Worm (Caenorhabditis elegans) whole organism, late embryonic: ENCODE data around the gene rabs-5.

Source experiments
- C38D4.7 ChIP-seq: fragments of 200-800 bp; sonication (Bioruptor generic); optimal IDR thresholded peaks from 2 replicates; lab custom pipeline; 2018; ENCODE audit warnings: mild to moderate bottlenecking, missing genetic modification characterization, moderate library complexity, missing compliant biosample characterization
- F13H6.1 ChIP-seq: sonication (generic microtip); optimal IDR thresholded peaks from 2 replicates; lab custom pipeline; 2016; ENCODE audit warnings: missing genetic modification characterization, missing compliant biosample characterization
- K09A11.1 ChIP-seq: sonication (generic microtip); optimal IDR thresholded peaks from 2 replicates; lab custom pipeline; 2017; ENCODE audit warnings: antibody characterized with exemption, mild to moderate bottlenecking, missing genetic modification characterization, missing compliant biosample characterization; ENCODE audit not compliant: insufficient read depth
- T23F11.4 ChIP-seq: fragments of 200-800 bp; sonication (Bioruptor generic); optimal IDR thresholded peaks from 2 replicates; lab custom pipeline; 2018; ENCODE audit warnings: mild to moderate bottlenecking, missing genetic modification characterization, missing compliant biosample characterization
- ama-1 ChIP-seq: fragments of 150-350 bp; optimal IDR thresholded peaks from 2 replicates; lab custom pipeline; 2014
- ceh-2 ChIP-seq: sonication (generic microtip); optimal IDR thresholded peaks from 2 replicates; lab custom pipeline; 2016; ENCODE audit warnings: missing genotype, missing genetic modification characterization, missing compliant biosample characterization
- ceh-24 ChIP-seq: sonication (generic microtip); optimal IDR thresholded peaks from 2 replicates; lab custom pipeline; 2016; ENCODE audit warnings: mild to moderate bottlenecking, missing genetic modification characterization, missing compliant biosample characterization
- ceh-31 ChIP-seq: sonication (generic microtip); optimal IDR thresholded peaks from 2 replicates; lab custom pipeline; 2016; ENCODE audit warnings: missing genetic modification characterization, missing compliant biosample characterization
- ceh-6 ChIP-seq: fragments of 200-800 bp; sonication (Bioruptor generic); optimal IDR thresholded peaks from 2 replicates; lab custom pipeline; 2018; ENCODE audit warnings: mild to moderate bottlenecking, missing genetic modification characterization, missing compliant biosample characterization
- che-1 ChIP-seq: sonication (generic microtip); optimal IDR thresholded peaks from 2 replicates; lab custom pipeline; 2016; ENCODE audit warnings: mild to moderate bottlenecking, missing genetic modification characterization, missing compliant biosample characterization
- dve-1 ChIP-seq: sonication (generic microtip); optimal IDR thresholded peaks from 2 replicates; lab custom pipeline; 2017; ENCODE audit warnings: antibody characterized with exemption, mild to moderate bottlenecking, missing genetic modification characterization, missing compliant biosample characterization
- elt-4 ChIP-seq: sonication (generic microtip); optimal IDR thresholded peaks from 2 replicates; lab custom pipeline; 2016; ENCODE audit warnings: missing genetic modification characterization, missing compliant biosample characterization
- eyg-1 ChIP-seq: sonication (generic microtip); optimal IDR thresholded peaks from 2 replicates; lab custom pipeline; 2016; ENCODE audit warnings: missing genotype, missing genetic modification characterization, missing compliant biosample characterization
- fkh-10 ChIP-seq: fragments of 150-350 bp; optimal IDR thresholded peaks from 2 replicates; lab custom pipeline; 2014; ENCODE audit warnings: missing biosample characterization, missing genetic modification reagents, missing genetic modification characterization
- gmeb-2 ChIP-seq: sonication (generic microtip); optimal IDR thresholded peaks from 2 replicates; lab custom pipeline; 2016; ENCODE audit warnings: missing genetic modification characterization, inconsistent platforms, missing compliant biosample characterization
- hlh-13 ChIP-seq: fragments of 200-800 bp; sonication (Bioruptor generic); optimal IDR thresholded peaks from 2 replicates; lab custom pipeline; 2018; ENCODE audit warnings: mild to moderate bottlenecking, missing genetic modification characterization, missing compliant biosample characterization
- hlh-6 ChIP-seq: sonication (generic microtip); optimal IDR thresholded peaks from 2 replicates; lab custom pipeline; 2016; ENCODE audit warnings: missing genotype, missing genetic modification characterization, missing compliant biosample characterization
- hlh-8 ChIP-seq: sonication (generic microtip); optimal IDR thresholded peaks from 2 replicates; lab custom pipeline; 2016; ENCODE audit warnings: missing genotype, missing genetic modification characterization, missing compliant biosample characterization
- lim-6 ChIP-seq: sonication (generic microtip); optimal IDR thresholded peaks from 2 replicates; lab custom pipeline; 2016; ENCODE audit warnings: missing genetic modification characterization, missing compliant biosample characterization
- nhr-11 ChIP-seq: fragments of 150-350 bp; optimal IDR thresholded peaks from 2 replicates; lab custom pipeline; 2014; ENCODE audit warnings: missing biosample characterization, missing genetic modification characterization
- nhr-232 ChIP-seq: sonication (generic microtip); optimal IDR thresholded peaks from 2 replicates; lab custom pipeline; 2016; ENCODE audit warnings: missing genetic modification characterization, missing compliant biosample characterization
- npax-4 ChIP-seq: sonication (generic microtip); optimal IDR thresholded peaks from 2 replicates; lab custom pipeline; 2016; ENCODE audit warnings: missing genetic modification characterization, missing compliant biosample characterization
- odd-2 ChIP-seq: sonication (generic microtip); optimal IDR thresholded peaks from 2 replicates; lab custom pipeline; 2017; ENCODE audit warnings: antibody characterized with exemption, mild to moderate bottlenecking, missing genetic modification characterization, missing compliant biosample characterization
- pag-3 ChIP-seq: sonication (generic microtip); optimal IDR thresholded peaks from 2 replicates; lab custom pipeline; 2016; ENCODE audit warnings: missing compliant biosample characterization, missing genetic modification characterization, borderline replicate concordance
- pat-9 ChIP-seq: fragments of 200-800 bp; sonication (Bioruptor generic); optimal IDR thresholded peaks from 2 replicates; lab custom pipeline; 2018; ENCODE audit warnings: mild to moderate bottlenecking, missing genetic modification characterization, moderate library complexity, missing compliant biosample characterization
- pha-2 ChIP-seq: sonication (generic microtip); optimal IDR thresholded peaks from 2 replicates; lab custom pipeline; 2017; ENCODE audit warnings: mild to moderate bottlenecking, missing genetic modification characterization, missing compliant biosample characterization
- pqm-1 ChIP-seq: sonication (generic microtip); optimal IDR thresholded peaks from 2 replicates; lab custom pipeline; 2016; ENCODE audit warnings: missing genetic modification characterization, missing compliant biosample characterization
- sdc-2 ChIP-seq: sonication (generic microtip); optimal IDR thresholded peaks from 2 replicates; lab custom pipeline; 2016; ENCODE audit warnings: missing genotype, missing genetic modification characterization, missing compliant biosample characterization
- sox-2 ChIP-seq: fragments of 200-800 bp; sonication (Bioruptor generic); IDR thresholded peaks from 2 replicates; pipeline ENCODE4 v1.3.6; 2022; ENCODE audit warnings: missing genetic modification reagents, missing genetic modification characterization, missing compliant biosample characterization
- unc-42 ChIP-seq: sonication (generic microtip); optimal IDR thresholded peaks from 2 replicates; lab custom pipeline; 2016; ENCODE audit warnings: missing genotype, missing genetic modification characterization, missing compliant biosample characterization
- unc-55 ChIP-seq: sonication (generic microtip); optimal IDR thresholded peaks from 2 replicates; lab custom pipeline; 2017; ENCODE audit warnings: missing biosample characterization, missing genetic modification reagents, missing genetic modification characterization
- unc-86 ChIP-seq: sonication (generic microtip); optimal IDR thresholded peaks from 2 replicates; lab custom pipeline; 2016; ENCODE audit warnings: missing genetic modification characterization, missing compliant biosample characterization

The rabs-5 gene

DNA sequence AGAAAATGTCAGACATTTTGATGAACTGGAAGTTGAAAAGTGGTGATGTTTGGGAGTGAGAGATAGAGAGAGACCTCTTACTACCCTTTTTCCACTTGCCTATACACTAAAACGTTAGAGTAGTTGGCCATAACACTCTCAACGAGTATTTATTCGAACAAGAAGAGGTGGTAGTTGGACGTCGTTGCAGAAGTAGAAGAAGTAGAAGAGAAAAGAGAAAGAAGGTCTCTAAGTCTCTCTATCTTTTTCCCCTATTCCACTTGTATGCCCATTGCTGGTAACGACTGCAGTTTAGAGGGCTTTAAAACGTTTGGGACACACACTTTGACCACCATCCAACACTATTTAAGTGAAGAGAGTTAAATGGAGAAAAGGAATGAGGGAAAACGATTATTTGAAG lies 15.9 kb downstream of the rabs-5 start:
- TF ChIP-seq unc-42 (tag; lab: Kevin White, UChicago) (no peak), gmeb-2 (tag; lab: Kevin White, UChicago) (no peak), pqm-1 (tag; lab: Kevin White, UChicago) (no peak), F13H6.1 (tag; lab: Kevin White, UChicago) (no peak), npax-4 (no peak), ceh-24 (tag; lab: Kevin White, UChicago) (no peak), pag-3 (no peak), ceh-2 (tag; lab: Kevin White, UChicago) (no peak), hlh-8 (tag; lab: Kevin White, UChicago) (no peak), nhr-232 (tag; lab: Kevin White, UChicago) (no peak)

DNA sequence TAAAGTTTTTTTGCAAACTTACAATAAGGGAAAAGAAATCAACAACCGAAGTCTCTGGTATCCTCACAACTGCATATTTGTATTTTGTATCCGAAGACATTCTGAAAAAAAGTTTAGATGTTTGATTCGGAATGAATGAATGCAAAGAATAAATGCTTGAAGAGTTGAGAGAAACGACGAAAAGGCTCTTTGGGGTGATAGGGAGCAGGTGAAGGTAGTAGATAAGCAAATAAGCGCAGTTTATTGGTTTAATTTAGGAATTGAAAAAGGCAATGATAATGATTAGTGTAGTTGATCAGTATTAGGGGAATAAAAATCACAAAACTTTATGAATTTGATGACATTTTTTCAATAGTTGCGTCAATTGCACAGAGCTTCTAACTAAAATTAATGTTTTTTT lies 20.9 kb downstream of the rabs-5 start, which contains the start of gene nsy-7:
TSS of gene nsy-7 (minus strand) at position 101 of the 400 bp plus-strand sequence.
- TF ChIP-seq F13H6.1 (tag; lab: Kevin White, UChicago), result no peak
- no peak for TF ChIP-seq pag-3
- no peak for TF ChIP-seq unc-55
- no peak for TF ChIP-seq pat-9 (tag; lab: Kevin White, UChicago)
- no peak for TF ChIP-seq hlh-6 (tag; lab: Kevin White, UChicago)
- TF ChIP-seq lim-6 (tag; lab: Kevin White, UChicago), result no peak
- TF ChIP-seq C38D4.7 (GFP tag; lab: Kevin White, UChicago), result no peak
- no peak for TF ChIP-seq npax-4
- TF ChIP-seq, all 69 proteins: peak for 0

DNA sequence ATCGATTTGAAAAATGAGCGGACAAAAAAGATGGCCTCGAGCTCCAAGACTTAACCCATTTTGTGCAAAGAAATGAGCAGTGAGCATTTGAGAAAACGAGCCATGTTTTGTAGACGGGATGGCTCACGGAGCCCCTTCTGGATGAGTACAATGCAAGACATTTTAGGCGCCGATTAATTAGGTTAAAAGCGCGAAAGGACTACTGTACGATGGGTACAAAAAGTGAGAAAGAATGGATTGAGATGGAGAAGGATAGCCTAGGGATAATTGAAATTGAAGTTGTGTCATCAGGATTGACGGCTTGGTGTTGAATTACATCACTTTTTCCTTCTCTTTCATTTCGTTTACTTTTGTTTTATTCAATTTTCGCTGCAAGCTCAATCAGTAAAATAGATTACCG lies 26.6 kb downstream of the rabs-5 start:
- no peak for TF ChIP-seq nhr-11
- TF ChIP-seq elt-4 (tag; lab: Kevin White, UChicago), result no peak
- TF ChIP-seq unc-42 (tag; lab: Kevin White, UChicago), result peak; percentile 62
- TF ChIP-seq fkh-10 (GFP tag; lab: Kevin White, UChicago), result no peak
- TF ChIP-seq hlh-13, result no peak
- no peak for TF ChIP-seq hlh-6 (tag; lab: Kevin White, UChicago)

DNA sequence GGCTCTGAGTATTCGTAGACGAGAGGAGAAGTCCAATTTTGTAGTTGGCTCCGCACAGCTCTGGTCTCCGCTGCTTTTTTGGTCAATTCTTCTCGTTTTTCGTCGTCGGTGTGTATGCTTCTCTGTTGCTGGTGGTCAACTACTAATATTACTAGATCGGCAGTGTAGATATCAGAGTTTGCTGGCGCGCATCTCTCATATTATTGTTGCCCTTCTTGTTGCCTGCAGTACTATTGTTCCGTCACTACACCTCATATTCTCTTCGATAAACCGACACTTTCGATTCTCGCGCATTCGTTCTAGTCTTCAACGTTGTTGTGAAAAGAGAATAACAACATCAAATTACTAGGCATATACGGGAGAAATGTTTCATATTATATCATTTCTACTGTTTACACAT lies 27.2 kb downstream of the rabs-5 start:
- TF ChIP-seq elt-4 (tag; lab: Kevin White, UChicago) (peak; percentile 13), hlh-6 (tag; lab: Kevin White, UChicago) (no peak)

DNA sequence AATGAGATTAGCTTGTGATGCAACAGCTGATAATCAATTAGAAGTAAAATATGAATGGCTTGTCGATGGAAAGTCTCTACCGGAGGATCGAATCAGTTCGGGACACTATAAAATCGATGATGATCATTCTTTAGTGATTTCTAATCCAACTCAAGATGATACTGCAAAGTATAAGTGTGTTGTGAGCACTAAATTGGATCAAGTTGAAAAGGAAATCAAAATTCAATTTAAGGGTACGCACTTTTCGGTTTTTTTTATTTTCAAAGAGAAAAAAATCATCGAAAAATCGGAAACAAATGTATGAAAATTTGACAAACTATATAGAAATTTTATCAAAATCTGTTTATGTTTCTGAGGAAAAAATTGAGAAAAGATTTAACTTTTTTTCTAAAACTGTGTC lies 30.9 kb downstream of the rabs-5 start:
- TF ChIP-seq eyg-1 (tag; lab: Kevin White, UChicago) (no peak), unc-86 (tag; lab: Kevin White, UChicago) (no peak), dve-1 (tag; lab: Kevin White, UChicago) (no peak), pat-9 (tag; lab: Kevin White, UChicago) (no peak), che-1 (tag; lab: Kevin White, UChicago) (no peak), F13H6.1 (tag; lab: Kevin White, UChicago) (no peak), sdc-2 (no peak), hlh-13 (no peak)

DNA sequence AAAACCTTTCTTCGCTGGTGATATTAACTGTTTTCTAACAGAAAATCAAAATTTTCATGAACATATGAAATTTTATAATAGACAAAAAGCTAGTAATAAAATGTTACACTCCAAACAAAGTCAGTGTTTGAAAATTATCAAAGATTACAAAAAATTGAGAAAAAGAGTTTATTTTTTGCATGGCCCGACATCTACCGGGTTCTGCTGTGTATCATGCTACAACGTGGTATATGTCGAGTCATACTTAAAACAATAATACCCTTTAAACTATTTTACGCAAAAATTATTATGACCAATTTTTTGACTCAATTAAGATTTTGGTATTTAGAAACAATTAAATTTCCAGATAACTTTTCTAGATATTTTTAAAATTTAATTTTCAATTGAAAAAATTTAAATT lies 31.9 kb downstream of the rabs-5 start:
- TF ChIP-seq pqm-1 (tag; lab: Kevin White, UChicago) (no peak), hlh-13 (no peak), odd-2 (no peak), ceh-6 (no peak), T23F11.4 (GFP tag; lab: Kevin White, UChicago) (no peak)

DNA sequence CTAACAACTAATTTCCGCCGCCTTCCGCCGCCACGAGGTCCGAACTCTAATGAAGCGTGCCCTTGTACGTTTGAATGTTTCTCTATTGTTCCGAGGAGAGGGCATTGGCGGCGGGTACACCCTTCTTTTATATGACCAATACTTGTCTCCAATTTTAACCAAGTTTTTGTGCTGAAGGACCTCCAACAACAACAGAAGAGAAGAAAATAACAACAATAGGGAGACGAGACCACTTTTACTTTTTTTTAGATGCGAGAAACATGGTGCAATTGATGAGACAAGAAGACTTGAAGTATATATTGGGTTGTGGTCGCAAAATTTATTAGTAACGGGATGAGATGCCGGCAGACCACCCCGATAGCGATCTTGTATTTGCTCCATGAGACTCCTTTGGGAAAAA lies 36.5 kb downstream of the rabs-5 start:
- TF ChIP-seq sox-2 (GFP tag; lab: Robert Waterston, UW) (peak; percentile 41; the same call in 1 of the 2 replicates), K09A11.1 (tag; lab: Kevin White, UChicago) (no peak), ama-1 (lab: Kevin White, UChicago) (peak; percentile 15), pha-2 (tag; lab: Kevin White, UChicago) (no peak), ceh-31 (peak; percentile 55)
